Worm (Caenorhabditis elegans) whole organism, L4 larva: Measurements from ENCODE around the gene Y39A1A.24.

Experiments
- R02D3.7 ChIP-seq: fragments of 150-350 bp; sonication (generic microtip); optimal IDR thresholded peaks from 3 replicates; lab custom pipeline; 2014; ENCODE audit warnings: missing biosample characterization, missing genetic modification characterization
- ZK337.2 ChIP-seq: fragments of 200-800 bp; sonication (Bioruptor generic); IDR thresholded peaks from 2 replicates; pipeline ENCODE4 v1.3.6; 2022; ENCODE audit warnings: missing genetic modification reagents, missing genetic modification characterization, missing compliant biosample characterization
- duxl-1 ChIP-seq: sonication (generic microtip); optimal IDR thresholded peaks from 2 replicates; lab custom pipeline; 2016; ENCODE audit warnings: mild to moderate bottlenecking, missing genetic modification characterization, moderate library complexity, missing compliant biosample characterization; ENCODE audit not compliant: poor library complexity
- jun-1 ChIP-seq: fragments of 150-350 bp; optimal IDR thresholded peaks from 2 replicates; lab custom pipeline; 2014; ENCODE audit warnings: missing biosample characterization, missing genetic modification reagents, missing genetic modification characterization
- lin-13 ChIP-seq: fragments of 150-350 bp; optimal IDR thresholded peaks from 2 replicates; lab custom pipeline; 2014; ENCODE audit warnings: missing biosample characterization, missing genetic modification reagents, missing genetic modification characterization
- lin-15B ChIP-seq: fragments of 150-350 bp; sonication (generic microtip); optimal IDR thresholded peaks from 3 replicates; lab custom pipeline; 2014; ENCODE audit warnings: missing biosample characterization, missing genetic modification characterization
- nhr-25 ChIP-seq: sonication (generic microtip); optimal IDR thresholded peaks from 2 replicates; lab custom pipeline; 2017; ENCODE audit warnings: missing genetic modification characterization, mild to moderate bottlenecking, missing compliant biosample characterization, antibody characterized with exemption, moderate library complexity, borderline replicate concordance; ENCODE audit not compliant: insufficient read depth
- saeg-2 ChIP-seq: fragments of 200-800 bp; sonication (Bioruptor generic); IDR thresholded peaks from 2 replicates; pipeline ENCODE4 v1.3.6; 2022; ENCODE audit warnings: missing genetic modification reagents, missing genetic modification characterization, missing compliant biosample characterization
- skn-1 ChIP-seq: fragments of 150-350 bp; optimal IDR thresholded peaks from 2 replicates; lab custom pipeline; 2014; ENCODE audit warnings: missing biosample characterization, missing genetic modification characterization
- snpc-4 ChIP-seq: fragments of 150-350 bp; optimal IDR thresholded peaks from 2 replicates; lab custom pipeline; 2014; ENCODE audit warnings: missing biosample characterization, missing genetic modification characterization

- no peak for TF ChIP-seq duxl-1 (tag; lab: Kevin White, UChicago)
- TF ChIP-seq lin-13 (GFP tag; lab: Kevin White, UChicago) = no peak
- no peak for TF ChIP-seq snpc-4 (tag; lab: Kevin White, UChicago)
- TF ChIP-seq skn-1 = no peak
- no peak for TF ChIP-seq nhr-25 (tag; lab: Kevin White, UChicago)
- no peak for TF ChIP-seq saeg-2 (GFP tag; lab: Robert Waterston, UW)
- TF ChIP-seq lin-15B (tag; lab: Kevin White, UChicago) = no peak
- no peak for TF ChIP-seq R02D3.7 (tag; lab: Kevin White, UChicago)
- TF ChIP-seq jun-1 = no peak
- TF ChIP-seq ZK337.2 (GFP tag; lab: Robert Waterston, UW) = no peak
These were observed 9.2 kb upstream of the Y39A1A.24 start, which contains the start of gene Y39A1A.2 for ce11 chrIII:10603248-10603647.
